Worm (Caenorhabditis elegans) whole organism, L4/young adult: ENCODE results near the gene hal-3.

Experiments
- W03F9.2 ChIP-seq: fragments of 150-350 bp; optimal IDR thresholded peaks from 2 replicates; lab custom pipeline; 2014; ENCODE audit warnings: missing biosample characterization, missing genetic modification characterization
- dao-5 ChIP-seq: sonication (generic microtip); optimal IDR thresholded peaks from 2 replicates; lab custom pipeline; 2016; ENCODE audit warnings: missing genotype, missing genetic modification characterization, moderate library complexity, missing compliant biosample characterization
- him-1 ChIP-seq: sonication (generic microtip); optimal IDR thresholded peaks from 2 replicates; lab custom pipeline; 2016; ENCODE audit warnings: missing genotype, missing genetic modification reagents, missing genetic modification characterization, missing compliant biosample characterization

hal-3 gene

DNA sequence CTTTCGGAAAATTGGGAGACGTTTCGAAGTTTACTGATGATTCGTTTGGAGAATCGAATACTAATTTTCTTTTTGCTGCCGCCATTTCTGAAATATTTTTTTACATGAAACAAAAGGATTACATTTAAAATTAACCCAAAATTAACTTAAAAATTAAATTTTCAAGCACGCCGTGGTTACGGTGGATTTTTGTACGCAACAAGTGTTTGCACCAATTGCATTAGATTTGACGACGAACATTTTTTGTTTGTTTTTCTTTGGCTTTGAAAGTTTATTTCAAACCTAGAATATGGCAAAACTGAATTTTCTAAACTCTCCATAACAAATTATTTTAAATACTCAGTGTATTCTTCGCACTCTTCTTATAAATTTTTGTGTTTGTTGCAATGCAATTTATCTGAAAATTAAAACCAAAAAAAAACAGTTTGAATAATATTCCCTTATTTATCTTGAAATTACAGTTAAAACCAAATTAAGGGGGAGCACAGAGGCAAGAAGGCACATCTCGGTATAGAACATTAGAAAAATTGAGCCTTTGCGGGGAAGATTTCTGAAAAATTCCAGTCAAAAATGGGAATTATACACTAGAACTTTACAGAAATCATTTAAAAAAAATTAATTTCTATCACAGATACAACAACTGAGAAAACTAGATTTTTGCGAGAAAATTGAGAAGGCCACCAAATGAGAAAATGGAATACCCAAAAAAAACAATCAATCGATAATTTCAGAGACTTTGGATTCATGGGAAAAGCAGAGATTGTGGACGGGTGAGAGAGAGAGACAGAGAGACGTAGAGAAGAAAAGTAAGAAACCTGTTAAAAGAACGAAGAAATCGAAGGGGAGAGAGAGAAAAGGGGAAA lies at the start of gene hal-3:
Gene hal-3 (minus strand): TSS at position 87 of the 863 bp plus-strand sequence.
- TF ChIP-seq dao-5 (tag; lab: Kevin White, UChicago) (no peak), him-1 (no peak), W03F9.2 (tag; lab: Kevin White, UChicago) (peak; percentile 16)

DNA sequence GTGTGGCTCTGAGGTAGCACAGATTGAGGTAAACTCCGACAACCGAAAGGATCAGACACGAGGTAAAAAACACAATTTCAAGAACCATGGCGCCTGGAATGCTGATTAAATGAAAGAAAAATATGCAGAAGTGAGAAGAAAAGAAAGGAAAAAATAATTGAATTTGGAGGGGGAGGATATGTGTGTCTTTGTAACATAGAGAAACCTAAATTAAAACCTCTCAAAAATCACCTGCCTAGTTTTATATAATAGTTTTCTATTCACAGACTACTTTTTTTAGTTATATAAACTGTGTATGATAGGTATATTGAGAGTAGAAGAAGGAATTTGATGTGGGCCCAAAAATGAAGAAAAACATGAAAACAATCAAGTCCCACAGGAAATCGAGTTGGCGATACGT lies 48.7 kb upstream of the hal-3 start, which contains the start of gene ZK1320.5:
Gene ZK1320.5 (minus strand): TSS at position 101 of the 400 bp plus-strand sequence.
- TF ChIP-seq dao-5 (tag; lab: Kevin White, UChicago) = no peak
- no peak for TF ChIP-seq W03F9.2 (tag; lab: Kevin White, UChicago)
- no peak for TF ChIP-seq him-1

DNA sequence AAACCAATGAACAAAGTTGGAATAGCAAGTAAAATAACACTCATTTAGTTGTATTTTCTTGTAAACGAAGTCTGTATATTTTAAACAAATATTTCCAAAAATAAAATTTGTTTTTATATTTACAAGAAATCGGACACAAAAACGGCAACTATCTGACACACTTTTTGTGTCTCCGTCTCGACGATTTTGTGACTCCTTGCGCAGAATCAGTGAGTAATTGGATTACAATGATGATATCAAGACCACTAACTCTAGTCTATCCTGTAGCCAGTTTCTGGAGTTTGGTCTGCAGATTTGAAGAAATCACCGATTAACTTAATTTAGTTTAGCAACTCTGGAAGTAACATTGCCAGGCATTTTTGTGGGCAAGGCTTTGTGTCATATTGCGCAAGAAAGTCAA lies 45.9 kb upstream of the hal-3 start, which contains the start of gene cyp-13A10:
Gene cyp-13A10 (minus strand): TSS at position 88 of the 400 bp plus-strand sequence.
- no peak for TF ChIP-seq dao-5 (tag; lab: Kevin White, UChicago)
- TF ChIP-seq him-1 = no peak

DNA sequence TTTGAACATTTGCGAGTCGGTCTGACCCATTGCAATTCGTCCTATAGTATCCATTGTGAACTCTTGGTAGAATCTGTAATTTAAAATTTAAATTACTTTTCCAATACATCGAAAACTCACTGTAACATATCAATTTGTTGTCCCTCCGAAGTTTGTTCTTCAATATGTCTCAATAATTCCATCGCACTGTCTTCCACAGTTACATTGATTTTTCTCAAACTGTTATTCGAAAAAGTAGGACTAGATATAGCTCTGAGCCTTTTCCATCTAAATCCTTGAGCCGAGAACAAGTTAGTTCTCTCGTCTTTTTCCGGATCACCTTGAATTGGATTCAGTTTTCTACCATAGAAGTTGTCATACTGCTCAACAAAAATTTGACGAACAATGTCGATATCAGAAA lies 45.2 kb upstream of the hal-3 start:
- TF ChIP-seq dao-5 (tag; lab: Kevin White, UChicago) (no peak), W03F9.2 (tag; lab: Kevin White, UChicago) (no peak), him-1 (no peak)

DNA sequence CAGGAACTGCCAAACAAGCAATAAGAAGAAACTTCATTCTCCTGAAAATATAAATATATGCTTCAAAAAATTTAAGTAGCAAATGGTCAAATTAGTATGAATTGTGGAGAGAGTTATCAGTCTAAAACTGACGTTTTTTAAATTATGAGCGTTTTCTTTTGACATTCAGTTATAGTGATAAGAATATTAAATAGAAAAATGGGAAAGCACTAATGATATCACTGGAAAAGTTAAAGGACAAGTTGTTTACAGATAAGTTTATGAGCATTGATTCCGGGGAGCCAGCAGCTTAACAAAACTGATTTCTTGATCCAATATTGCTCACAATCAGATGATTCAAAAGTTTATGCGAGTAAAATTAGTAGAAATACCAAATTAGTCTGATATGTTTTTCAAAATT lies 43.5 kb upstream of the hal-3 start, which contains the start of gene ZK1320.3:
Gene ZK1320.3 (minus strand): TSS at position 41 of the 400 bp plus-strand sequence.
- TF ChIP-seq dao-5 (tag; lab: Kevin White, UChicago) (no peak), him-1 (no peak), W03F9.2 (tag; lab: Kevin White, UChicago) (no peak)

DNA sequence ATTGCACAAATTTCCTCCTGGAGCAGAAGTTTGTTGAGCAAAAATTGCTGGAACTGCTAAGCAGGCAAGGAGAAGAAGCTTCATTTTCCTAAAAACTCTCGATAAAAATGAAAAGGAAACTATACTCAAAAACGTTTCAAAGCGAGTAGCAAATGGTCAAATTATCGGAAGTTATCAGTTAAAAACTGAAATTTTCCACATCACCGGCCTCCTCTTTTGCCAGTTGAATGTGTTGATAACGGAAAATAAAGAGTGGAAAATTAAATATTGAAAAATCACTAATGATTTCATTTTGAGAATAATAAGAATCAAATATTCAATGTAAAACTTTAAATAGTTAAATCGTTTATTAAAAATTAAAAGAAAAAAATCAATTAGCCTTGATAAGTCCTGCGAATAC lies 42.0 kb upstream of the hal-3 start, which contains the start of gene ZK1320.2:
Gene ZK1320.2 (minus strand): TSS at position 88 of the 400 bp plus-strand sequence.
- TF ChIP-seq W03F9.2 (tag; lab: Kevin White, UChicago) = no peak
- no peak for TF ChIP-seq him-1
- no peak for TF ChIP-seq dao-5 (tag; lab: Kevin White, UChicago)

DNA sequence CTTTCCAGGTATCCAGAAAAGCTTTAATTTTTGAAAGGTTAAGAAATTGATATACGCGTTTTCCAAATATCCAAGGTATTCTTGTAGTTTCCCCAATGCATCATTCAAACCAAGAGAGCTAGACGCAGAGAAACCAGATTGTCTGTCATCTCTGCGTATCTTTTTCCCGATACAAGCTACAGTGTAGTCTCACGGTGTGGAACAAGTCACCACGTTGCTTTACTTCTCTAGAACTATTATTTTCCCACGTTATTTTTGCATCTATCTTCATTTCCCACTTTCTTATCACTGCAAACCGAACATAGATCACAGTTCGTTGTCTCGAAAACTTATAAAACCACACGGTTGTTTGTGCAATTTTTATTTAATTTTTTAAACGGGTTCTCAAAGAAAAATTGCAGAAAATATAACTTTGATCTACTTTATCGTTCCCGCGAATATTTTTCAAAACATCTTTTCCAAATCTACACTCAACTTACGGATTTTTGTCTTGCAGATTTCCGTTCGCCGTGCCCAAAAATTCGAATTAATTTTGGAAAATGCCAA lies 39.4 kb upstream of the hal-3 start, which contains the start of gene gstk-1:
Gene gstk-1 (plus strand): TSS at position 496 of the 546 bp plus-strand sequence.
- no peak for TF ChIP-seq dao-5 (tag; lab: Kevin White, UChicago)
- TF ChIP-seq him-1 = no peak
- no peak for TF ChIP-seq W03F9.2 (tag; lab: Kevin White, UChicago)

DNA sequence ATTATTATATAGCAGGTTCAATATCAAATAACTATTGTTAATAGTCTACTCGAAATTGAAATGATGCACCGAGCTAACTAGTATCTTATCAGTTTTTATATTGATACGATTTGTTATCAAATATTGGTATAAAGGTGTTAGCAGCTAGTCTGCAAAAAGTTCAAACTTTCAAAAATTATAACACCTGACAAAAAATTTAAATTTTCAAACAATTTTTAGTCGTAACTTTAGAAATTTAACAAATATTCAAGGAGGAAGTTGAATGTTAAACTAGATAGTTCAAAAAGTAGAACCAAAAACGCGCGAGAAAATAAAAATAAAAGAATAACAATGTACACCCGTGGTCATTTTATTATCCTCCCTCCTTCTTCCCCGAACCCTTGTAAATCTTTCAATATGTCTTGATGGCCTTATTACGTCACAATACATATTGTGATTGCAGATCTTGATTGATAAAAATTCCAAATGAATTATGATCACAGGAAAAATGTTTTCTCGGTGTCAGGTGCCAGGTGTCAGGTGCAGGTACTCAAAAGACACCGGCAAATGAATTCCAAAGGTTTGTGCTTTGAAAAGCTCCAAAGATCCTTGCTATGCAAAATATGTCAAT lies 38.7 kb upstream of the hal-3 start, which contains the start of gene ZK1307.1:
Gene ZK1307.1 (minus strand): TSS at position 51 of the 610 bp plus-strand sequence.
- TF ChIP-seq dao-5 (tag; lab: Kevin White, UChicago) = no peak
- TF ChIP-seq W03F9.2 (tag; lab: Kevin White, UChicago) = no peak
- no peak for TF ChIP-seq him-1

DNA sequence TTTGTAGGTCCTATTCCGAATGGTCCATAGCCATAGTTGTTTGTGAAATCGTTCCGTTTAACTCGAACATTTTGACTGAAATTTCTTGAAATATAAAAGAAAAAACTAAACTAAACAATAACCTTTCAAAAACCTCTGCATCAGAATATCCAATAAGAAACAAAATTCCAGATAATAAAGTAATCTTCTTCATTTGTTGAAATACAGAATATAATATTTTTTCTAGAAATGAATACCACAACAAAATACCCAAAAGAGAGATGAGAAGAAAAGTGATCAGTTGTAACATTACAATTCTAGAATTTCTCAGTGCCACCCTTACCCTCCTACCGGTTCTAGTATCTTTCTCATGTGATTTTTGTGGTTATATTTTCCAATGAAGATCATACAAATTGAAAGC lies 36.8 kb upstream of the hal-3 start, which contains the start of gene ZK1307.2:
Gene ZK1307.2 (minus strand): TSS at position 274 of the 400 bp plus-strand sequence.
- no peak for TF ChIP-seq him-1
- TF ChIP-seq dao-5 (tag; lab: Kevin White, UChicago) = no peak
- no peak for TF ChIP-seq W03F9.2 (tag; lab: Kevin White, UChicago)

DNA sequence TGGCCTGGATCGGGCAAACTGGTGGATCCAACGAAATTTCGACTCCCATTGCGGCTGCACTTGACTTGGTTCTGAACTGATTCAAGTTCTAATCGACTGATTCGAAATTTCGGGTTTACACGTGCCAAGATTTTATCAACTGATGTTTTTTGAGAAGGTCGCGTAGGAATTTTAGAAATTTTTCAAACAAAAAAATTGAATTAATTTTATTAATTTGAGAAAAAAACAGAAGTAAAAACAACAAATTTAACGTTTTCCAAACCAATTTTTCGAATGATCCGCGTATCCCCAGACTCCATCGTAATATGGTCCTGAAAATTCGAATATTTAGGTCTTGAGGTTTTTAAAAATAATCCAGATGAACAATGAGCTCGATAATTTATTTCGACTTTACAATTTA lies 36.0 kb upstream of the hal-3 start, which contains the start of gene ZK1307.3:
Gene ZK1307.3 (minus strand): TSS at position 101 of the 400 bp plus-strand sequence.
- TF ChIP-seq him-1 (no peak), dao-5 (tag; lab: Kevin White, UChicago) (no peak)

DNA sequence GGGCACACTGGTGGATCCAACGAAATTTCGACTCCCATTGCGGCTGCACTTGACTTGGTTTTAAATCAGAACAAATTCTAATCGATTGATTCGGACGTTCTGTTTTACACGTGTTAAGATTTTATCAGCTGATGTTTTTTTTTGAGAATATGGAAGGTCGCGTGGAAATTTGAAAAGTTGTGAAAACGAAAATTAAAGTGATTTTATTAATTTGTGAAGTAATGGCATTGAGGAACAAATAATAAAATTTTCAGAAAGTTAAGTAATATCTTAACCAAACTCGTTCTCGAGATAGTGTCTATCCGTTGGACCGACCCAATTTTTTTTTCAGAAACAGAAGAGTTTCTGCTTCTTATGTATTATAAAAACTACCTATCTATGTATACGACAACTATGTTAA lies 34.8 kb upstream of the hal-3 start, which contains the start of gene ZK1307.4:
Gene ZK1307.4 (minus strand): TSS at position 101 of the 400 bp plus-strand sequence.
- TF ChIP-seq dao-5 (tag; lab: Kevin White, UChicago) = no peak
- TF ChIP-seq him-1 = no peak

DNA sequence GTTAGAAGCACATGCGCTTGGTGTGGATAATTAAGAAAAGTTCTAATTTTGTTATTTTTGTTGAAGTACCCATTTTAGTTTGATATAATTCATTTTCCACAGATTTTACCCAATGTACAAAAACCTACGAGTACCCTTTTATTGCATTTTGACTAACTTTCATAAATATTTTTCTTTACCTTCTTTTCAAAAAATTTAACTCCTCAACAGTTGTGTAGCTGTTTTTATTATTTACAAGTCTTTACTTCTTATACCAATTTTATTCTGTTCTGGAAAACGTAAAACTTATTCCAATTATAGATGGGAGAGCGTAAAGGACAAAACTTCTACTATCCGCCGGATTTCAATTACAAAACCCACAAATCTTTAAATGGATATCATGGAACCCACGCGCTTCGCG lies 32.3 kb upstream of the hal-3 start, which contains the start of gene ZK1307.9:
Gene ZK1307.9 (plus strand): TSS at position 301 of the 400 bp plus-strand sequence.
- TF ChIP-seq him-1 = no peak
- TF ChIP-seq dao-5 (tag; lab: Kevin White, UChicago) = no peak
- TF ChIP-seq W03F9.2 (tag; lab: Kevin White, UChicago) = no peak
